Fruit fly (Drosophila melanogaster): Measurements from ENCODE around the gene RecQ5.

RecQ5 gene

dm6 chr3L:14599503-14599902 is 32.4 kb downstream of the RecQ5 start, which contains the start of gene HGTX (continued):
- TF ChIP-seq CG10543 (GFP tag; optimal IDR thresholded peaks at IDR 0.05), result no peak
- TF ChIP-seq Nf-YC (tag; optimal IDR thresholded peaks at IDR 0.05), result peak; percentile 95
- TF ChIP-seq CG4282 (GFP tag; optimal IDR thresholded peaks at IDR 0.05), result no peak
- TF ChIP-seq peb (GFP tag; IDR thresholded peaks at IDR 0.05), result no peak
- no peak for TF ChIP-seq esg (GFP tag; conservative IDR thresholded peaks at IDR 0.05)
- TF ChIP-seq chinmo (GFP tag; IDR thresholded peaks at IDR 0.05; ENCODE audit: partially characterized antibody), result 0 out of 4 replicates have a peak, but pooled peaks have one; percentile 68
- TF ChIP-seq Hey (tag; optimal IDR thresholded peaks at IDR 0.05), result no peak
- peak; percentile 56 to 60 for TF ChIP-seq tll (GFP tag; optimal IDR thresholded peaks at IDR 0.05)
- 0 out of 2 replicates have a peak, but pooled peaks have one; percentile 43 for TF ChIP-seq tna (GFP tag; IDR thresholded peaks at IDR 0.05; ENCODE audit: partially characterized antibody)
- no peak for TF ChIP-seq CG6813 (GFP tag; optimal IDR thresholded peaks at IDR 0.05)
- no peak for TF ChIP-seq twi (tag; optimal IDR thresholded peaks at IDR 0.05)
- TF ChIP-seq CG4854 (GFP tag; optimal IDR thresholded peaks at IDR 0.05), result no peak
- TF ChIP-seq Doc3 (GFP tag; IDR thresholded peaks at IDR 0.05; ENCODE audit: partially characterized antibody), result no peak
- peak; percentile 53 for TF ChIP-seq nerfin-1 (tag; optimal IDR thresholded peaks at IDR 0.05)
- no peak for TF ChIP-seq gem (tag; optimal IDR thresholded peaks at IDR 0.05)
- peak; percentile 33 for TF ChIP-seq CG17829 (tag; optimal IDR thresholded peaks at IDR 0.05)
- no peak for TF ChIP-seq Spps (tag; optimal IDR thresholded peaks at IDR 0.05)
- no peak for TF ChIP-seq org-1 (GFP tag; optimal IDR thresholded peaks at IDR 0.05)
- TF ChIP-seq CoRest (tag; optimal IDR thresholded peaks at IDR 0.05), result peak; percentile 21
- no peak for TF ChIP-seq CG12236 (GFP tag; optimal IDR thresholded peaks at IDR 0.05)
- peak; percentile 81; the same call in 2 of the 3 replicates for TF ChIP-seq CG2199 (GFP tag; IDR thresholded peaks at IDR 0.05)
- no peak for TF ChIP-seq gfzf (GFP tag; optimal IDR thresholded peaks at IDR 0.05)
- TF ChIP-seq pros (GFP tag; optimal IDR thresholded peaks at IDR 0.05), result peak; percentile 4
- no peak for TF ChIP-seq CG2116 (GFP tag; optimal IDR thresholded peaks at IDR 0.05)
- no peak for TF ChIP-seq Oaz (GFP tag; IDR thresholded peaks at IDR 0.05)
- no peak for TF ChIP-seq CG33213 (GFP tag; optimal IDR thresholded peaks at IDR 0.05)
- TF ChIP-seq Hand (GFP tag; optimal IDR thresholded peaks at IDR 0.05), result no peak
- 0 out of 3 replicates have a peak, but pooled peaks have one; percentile 14 for TF ChIP-seq CG34422 (GFP tag; IDR thresholded peaks at IDR 0.05)
- no peak for TF ChIP-seq CG7372 (GFP tag; IDR thresholded peaks at IDR 0.05)
- no peak for TF ChIP-seq CG13296 (GFP tag; optimal IDR thresholded peaks at IDR 0.05)
- TF ChIP-seq Dp (GFP tag; optimal IDR thresholded peaks at IDR 0.05), result no peak

- TF ChIP-seq gro (GFP tag; optimal IDR thresholded peaks at IDR 0.05) (no peak), oc (tag; optimal IDR thresholded peaks at IDR 0.05) (no peak), CG6175 (GFP tag; IDR thresholded peaks at IDR 0.05) (no peak), CG1832 (GFP tag; optimal IDR thresholded peaks at IDR 0.05) (peak; percentile 20), aop (GFP tag; IDR thresholded peaks at IDR 0.05) (no peak), en (GFP tag; optimal IDR thresholded peaks at IDR 0.05) (no peak), pros (GFP tag; optimal IDR thresholded peaks at IDR 0.05) (peak; percentile 50), Atf3 (GFP tag; optimal IDR thresholded peaks at IDR 0.05) (no peak), CG33557 (GFP tag; optimal IDR thresholded peaks at IDR 0.05) (no peak), crol (GFP tag; IDR thresholded peaks at IDR 0.05) (peak; percentile 84), CG14965 (GFP tag; optimal IDR thresholded peaks at IDR 0.05; ENCODE audit: borderline replicate concordance) (no peak), CG6254 (GFP tag; optimal IDR thresholded peaks at IDR 0.05) (peak; percentile 87), yki (optimal IDR thresholded peaks at IDR 0.05) (no peak), lov (optimal IDR thresholded peaks at IDR 0.05) (no peak), lov (GFP tag; IDR thresholded peaks at IDR 0.05) (no peak), Ets65A (GFP tag) (no peak), Nf-YC (tag; optimal IDR thresholded peaks at IDR 0.05) (no peak), gsb-n (tag; optimal IDR thresholded peaks at IDR 0.05) (peak; percentile 16), sqz (GFP tag; optimal IDR thresholded peaks at IDR 0.05) (peak; percentile 89), al (GFP tag; IDR thresholded peaks at IDR 0.05) (no peak), Doc3 (GFP tag; IDR thresholded peaks at IDR 0.05; ENCODE audit: partially characterized antibody) (no peak), Hr3 (GFP tag; optimal IDR thresholded peaks at IDR 0.05) (no peak), Camta (GFP tag; optimal IDR thresholded peaks at IDR 0.05) (no peak), Mrtf (GFP tag; IDR thresholded peaks at IDR 0.05) (no peak)
Observed at dm6 chr3L:14592166-14592565, 39.7 kb downstream of the RecQ5 start.
